Fruit fly (Drosophila melanogaster) whole organism, embryonic: Measurements from ENCODE around the gene CG33966.

Experiments used
- BEAF-32 ChIP-seq: fragments of 200-800 bp; sonication (Bioruptor generic); optimal IDR thresholded peaks from 3 replicates; lab custom pipeline; 2017; ENCODE audit warnings: missing biosample characterization, missing genetic modification characterization, mild to moderate bottlenecking, moderate library complexity, missing genetic modification reagents
- Bteb2 ChIP-seq: fragments of 200-800 bp; sonication (Bioruptor generic); optimal IDR thresholded peaks from 2 replicates; lab custom pipeline; 2016; ENCODE audit warnings: missing biosample characterization, missing genetic modification characterization
- CG10462 ChIP-seq: fragments of 200-800 bp; sonication (Bioruptor generic); optimal IDR thresholded peaks from 2 replicates; lab custom pipeline; 2016; ENCODE audit warnings: missing biosample characterization, missing genetic modification characterization
- CG11695 ChIP-seq: fragments of 200-800 bp; sonication (Bioruptor generic); IDR thresholded peaks from 3 replicates; pipeline ENCODE4 v1.3.6; 2022; ENCODE audit warnings: missing biosample characterization, missing genetic modification characterization
- CG12942 ChIP-seq: fragments of 200-800 bp; sonication (Bioruptor generic); optimal IDR thresholded peaks from 3 replicates; lab custom pipeline; 2016; ENCODE audit warnings: missing biosample characterization, missing genetic modification characterization
- CG14050 ChIP-seq: fragments of 200-800 bp; sonication (Bioruptor generic); IDR thresholded peaks from 3 replicates; pipeline ENCODE4 v1.3.6; 2022; ENCODE audit warnings: missing biosample characterization, missing genetic modification characterization
- CG14441 ChIP-seq: fragments of 200-800 bp; sonication (Bioruptor generic); IDR thresholded peaks from 2 replicates; pipeline ENCODE4 v1.3.6; 2022; ENCODE audit warnings: missing biosample characterization, missing genetic modification characterization
- CG15011 ChIP-seq: fragments of 200-800 bp; sonication (Bioruptor generic); optimal IDR thresholded peaks from 3 replicates; lab custom pipeline; 2018; ENCODE audit warnings: missing biosample characterization, mild to moderate bottlenecking, missing genetic modification characterization
- CG15269 ChIP-seq: fragments of 200-800 bp; sonication (Bioruptor generic); optimal IDR thresholded peaks from 2 replicates; lab custom pipeline; 2018; ENCODE audit warnings: missing biosample characterization, mild to moderate bottlenecking, missing genetic modification characterization, moderate library complexity
- CG1602 ChIP-seq: fragments of 200-800 bp; sonication (Bioruptor generic); optimal IDR thresholded peaks from 3 replicates; lab custom pipeline; 2016; ENCODE audit warnings: missing biosample characterization, missing genetic modification characterization
- CG16813 ChIP-seq: fragments of 200-800 bp; sonication (Bioruptor generic); IDR thresholded peaks from 3 replicates; pipeline ENCODE4 v1.3.6; 2022; ENCODE audit warnings: missing biosample characterization, missing genetic modification characterization; ENCODE audit not compliant: partially characterized antibody
- CG16863 ChIP-seq: fragments of 200-800 bp; sonication (Bioruptor generic); optimal IDR thresholded peaks from 3 replicates; lab custom pipeline; 2016; ENCODE audit warnings: missing biosample characterization, missing genetic modification characterization
- CG2678 ChIP-seq: fragments of 200-800 bp; sonication (Bioruptor generic); optimal IDR thresholded peaks from 3 replicates; lab custom pipeline; 2019; ENCODE audit warnings: missing biosample characterization, mild to moderate bottlenecking, missing genetic modification characterization, moderate library complexity
- CG34422 ChIP-seq: fragments of 200-800 bp; sonication (Bioruptor generic); IDR thresholded peaks from 3 replicates; pipeline ENCODE4 v1.3.6; 2022; ENCODE audit warnings: missing biosample characterization, missing genetic modification characterization
- CG6813 ChIP-seq: fragments of 200-800 bp; sonication (Bioruptor generic); optimal IDR thresholded peaks from 2 replicates; lab custom pipeline; 2017; ENCODE audit warnings: missing biosample characterization, missing genetic modification characterization, mild to moderate bottlenecking, moderate library complexity, missing genetic modification reagents
- CG8089 ChIP-seq: fragments of 200-800 bp; sonication (Bioruptor generic); optimal IDR thresholded peaks from 3 replicates; lab custom pipeline; 2016; ENCODE audit warnings: missing biosample characterization, missing genetic modification characterization
- CG9609 ChIP-seq: fragments of 200-800 bp; sonication (Bioruptor generic); optimal IDR thresholded peaks from 3 replicates; lab custom pipeline; 2016; ENCODE audit warnings: missing biosample characterization, missing genetic modification characterization
- Dll ChIP-seq: fragments of 200-800 bp; sonication (Bioruptor generic); IDR thresholded peaks from 4 replicates; pipeline ENCODE4 v1.3.6; 2022; ENCODE audit warnings: missing biosample characterization, missing genetic modification characterization; ENCODE audit not compliant: partially characterized antibody
- ERR ChIP-seq: fragments of 200-800 bp; sonication (Bioruptor generic); optimal IDR thresholded peaks from 2 replicates; lab custom pipeline; 2016; ENCODE audit warnings: missing biosample characterization, missing genetic modification characterization
- Hand ChIP-seq: fragments of 200-800 bp; sonication (Bioruptor generic); optimal IDR thresholded peaks from 2 replicates; lab custom pipeline; 2017; ENCODE audit warnings: mild to moderate bottlenecking, missing biosample characterization, missing genetic modification reagents, missing genetic modification characterization
- HmgZ ChIP-seq: fragments of 200-800 bp; sonication (Bioruptor generic); optimal IDR thresholded peaks from 2 replicates; lab custom pipeline; 2018; ENCODE audit warnings: missing biosample characterization, mild to moderate bottlenecking, missing genetic modification characterization
- Hmx ChIP-seq: fragments of 200-800 bp; sonication (Bioruptor generic); optimal IDR thresholded peaks from 2 replicates; lab custom pipeline; 2016; ENCODE audit warnings: missing biosample characterization, missing genetic modification characterization
- Kr ChIP-seq: fragments of 200-800 bp; sonication (Bioruptor generic); optimal IDR thresholded peaks from 2 replicates; lab custom pipeline; 2017; ENCODE audit warnings: missing biosample characterization, mild to moderate bottlenecking, missing genetic modification characterization
- Mrtf ChIP-seq: fragments of 200-800 bp; sonication (Bioruptor generic); IDR thresholded peaks from 3 replicates; pipeline ENCODE4 v1.3.6; 2022; ENCODE audit warnings: missing biosample characterization, missing genetic modification characterization
- NK7.1 ChIP-seq: fragments of 200-800 bp; sonication (Bioruptor generic); optimal IDR thresholded peaks from 3 replicates; lab custom pipeline; 2016; ENCODE audit warnings: missing biosample characterization, missing genetic modification characterization
- Rx ChIP-seq: fragments of 200-800 bp; sonication (Bioruptor generic); IDR thresholded peaks from 2 replicates; pipeline ENCODE4 v1.3.6; 2022; ENCODE audit warnings: missing biosample characterization, missing genetic modification characterization
- Scr ChIP-seq: fragments of 200-800 bp; sonication (Bioruptor generic); IDR thresholded peaks from 2 replicates; pipeline ENCODE4 v1.3.6; 2022; ENCODE audit warnings: missing biosample characterization, missing genetic modification characterization; ENCODE audit not compliant: partially characterized antibody
- Sin3A ChIP-seq: fragments of >200 bp; optimal IDR thresholded peaks from 2 replicates; lab custom pipeline; 2018
- ap ChIP-seq: fragments of 200-800 bp; sonication (Bioruptor generic); IDR thresholded peaks from 2 replicates; pipeline ENCODE4 v1.3.6; 2022; ENCODE audit warnings: missing biosample characterization, missing genetic modification characterization
- bsh ChIP-seq, 2 experiments: fragments of 200-800 bp; sonication (Bioruptor generic); optimal IDR thresholded peaks; 2 replicates each; lab custom pipeline; 2017 to 2018; ENCODE audit warnings: mild to moderate bottlenecking in 2 of 2, missing biosample characterization in 2 of 2, missing genetic modification characterization in 2 of 2, moderate library complexity in 1 of 2
- dmrt11E ChIP-seq: fragments of 200-800 bp; sonication (Bioruptor generic); optimal IDR thresholded peaks from 3 replicates; lab custom pipeline; 2018; ENCODE audit warnings: missing biosample characterization, mild to moderate bottlenecking, missing genetic modification characterization, moderate library complexity
- emc ChIP-seq: fragments of 200-800 bp; sonication (Bioruptor generic); optimal IDR thresholded peaks from 2 replicates; lab custom pipeline; 2016; ENCODE audit warnings: missing biosample characterization, missing genetic modification characterization
- esg ChIP-seq: fragments of 200-800 bp; sonication (Bioruptor generic); conservative IDR thresholded peaks from 2 replicates; pipeline ENCODE4 v1.3.6; 2022; ENCODE audit warnings: missing biosample characterization, missing genetic modification characterization
- gem ChIP-seq: fragments of 200-800 bp; sonication (Bioruptor generic); optimal IDR thresholded peaks from 2 replicates; lab custom pipeline; 2019; ENCODE audit warnings: missing biosample characterization, mild to moderate bottlenecking, missing genetic modification characterization, moderate library complexity
- grau ChIP-seq: fragments of 200-800 bp; optimal IDR thresholded peaks from 3 replicates; lab custom pipeline; 2019; ENCODE audit warnings: missing biosample characterization, mild to moderate bottlenecking, missing genetic modification characterization, moderate library complexity
- gro ChIP-seq: fragments of 200-800 bp; sonication (Bioruptor generic); optimal IDR thresholded peaks from 2 replicates; lab custom pipeline; 2016; ENCODE audit warnings: missing biosample characterization, missing genetic modification characterization
- inv ChIP-seq: fragments of 200-800 bp; sonication (Bioruptor generic); IDR thresholded peaks from 2 replicates; pipeline ENCODE4 v1.3.6; 2022; ENCODE audit warnings: missing biosample characterization, missing genetic modification characterization; ENCODE audit not compliant: partially characterized antibody
- jigr1 ChIP-seq: fragments of 200-800 bp; sonication (Bioruptor generic); IDR thresholded peaks from 3 replicates; pipeline ENCODE4 v1.3.6; 2022; ENCODE audit warnings: missing biosample characterization, missing genetic modification characterization
- jumu ChIP-seq: fragments of 200-800 bp; sonication (Bioruptor generic); optimal IDR thresholded peaks from 3 replicates; lab custom pipeline; 2016; ENCODE audit warnings: missing biosample characterization, missing genetic modification characterization
- klu ChIP-seq: fragments of 200-800 bp; sonication (Bioruptor generic); IDR thresholded peaks from 2 replicates; pipeline ENCODE4 v1.3.6; 2022; ENCODE audit warnings: missing biosample characterization, missing genetic modification characterization
- peb ChIP-seq: fragments of 200-800 bp; sonication (Bioruptor generic); IDR thresholded peaks from 2 replicates; pipeline ENCODE4 v1.3.6; 2022; ENCODE audit warnings: missing biosample characterization, missing genetic modification characterization
- prd ChIP-seq, 3 experiments: fragments of >200 bp in 2 of 3; fragments of 200-800 bp in 1 of 3; sonication (Bioruptor generic) in 1 of 3; optimal IDR thresholded peaks in 2 of 3; IDR thresholded peaks in 1 of 3; 2 replicates in 2 of 3; 3 replicates in 1 of 3; pipeline versions ENCODE4 v1.3.6 to Lab custom; 2017 to 2022; ENCODE audit warnings: missing biosample characterization in 1 of 3, missing genetic modification characterization in 1 of 3
- ranshi ChIP-seq: fragments of 200-800 bp; sonication (Bioruptor generic); IDR thresholded peaks from 2 replicates; pipeline ENCODE4 v1.3.6; 2022; ENCODE audit warnings: missing biosample characterization, missing genetic modification characterization
- repo ChIP-seq: fragments of 200-800 bp; sonication (Bioruptor generic); optimal IDR thresholded peaks from 2 replicates; lab custom pipeline; 2016; ENCODE audit warnings: missing biosample characterization, missing genetic modification characterization
- sob ChIP-seq: fragments of 200-800 bp; sonication (Bioruptor generic); IDR thresholded peaks from 2 replicates; pipeline ENCODE4 v1.3.6; 2022; ENCODE audit warnings: missing biosample characterization, missing genetic modification characterization
- sr ChIP-seq: fragments of 200-800 bp; sonication (Bioruptor generic); IDR thresholded peaks from 3 replicates; pipeline ENCODE4 v1.3.6; 2022; ENCODE audit warnings: missing biosample characterization, missing genetic modification characterization
- trh ChIP-seq: fragments of 200-800 bp; sonication (Bioruptor generic); optimal IDR thresholded peaks from 2 replicates; lab custom pipeline; 2016; ENCODE audit warnings: missing biosample characterization, missing genetic modification characterization
- twi ChIP-seq: fragments of 200-800 bp; optimal IDR thresholded peaks from 2 replicates; lab custom pipeline; 2019; ENCODE audit warnings: missing biosample characterization, mild to moderate bottlenecking, missing genetic modification characterization, moderate library complexity
- vnd ChIP-seq: fragments of 200-800 bp; sonication (Bioruptor generic); IDR thresholded peaks from 3 replicates; pipeline ENCODE4 v1.3.6; 2022; ENCODE audit warnings: missing biosample characterization, missing genetic modification characterization; ENCODE audit not compliant: partially characterized antibody
- yki ChIP-seq: fragments of >200 bp; optimal IDR thresholded peaks from 3 replicates; lab custom pipeline; 2018

The CG33966 gene

dm6 chr3L:1247627-1248295 lies 13.8 kb downstream of the CG33966 start, which contains the start of the genes Psf1 and Sac1 (continued):
- TF ChIP-seq inv (GFP tag; lab: Robert Waterston, UW) (peak; percentile 85), ranshi (GFP tag; lab: Robert Waterston, UW) (no peak), Hmx (GFP tag; lab: Kevin White, UChicago) (no peak), CG6813 (GFP tag; lab: Kevin White, UChicago) (no peak), CG15011 (GFP tag; lab: Kevin White, UChicago) (no peak), esg (GFP tag; lab: Robert Waterston, UW) (peak; percentile 28; the same call in 1 of the 2 replicates), jumu (GFP tag; lab: Kevin White, UChicago) (peak; percentile 57), CG15269 (tag; lab: Kevin White, UChicago) (no peak), yki (lab: Kevin White, UChicago) (no peak), gro (GFP tag; lab: Kevin White, UChicago) (no peak), Hand (GFP tag; lab: Kevin White, UChicago) (no peak), CG2678 (tag; lab: Kevin White, UChicago) (peak; percentile 48), prd (optimal IDR thresholded peaks at IDR 0.05; lab: Kevin White, UChicago) (no peak), prd (GFP tag; IDR thresholded peaks at IDR 0.05; lab: Robert Waterston, UW) (peak; percentile 71), CG1602 (GFP tag; lab: Kevin White, UChicago) (no peak), CG14050 (no peak), CG9609 (GFP tag; lab: Kevin White, UChicago) (peak; percentile 36), jigr1 (no peak), twi (tag; lab: Kevin White, UChicago) (no peak), sob (GFP tag; lab: Robert Waterston, UW) (no peak; the same call in 1 of the 2 replicates), Rx (no peak), repo (GFP tag; lab: Kevin White, UChicago) (peak; percentile 27), BEAF-32 (GFP tag; lab: Kevin White, UChicago) (peak; percentile 97), CG16863 (GFP tag; lab: Kevin White, UChicago) (peak; percentile 93), NK7.1 (GFP tag; lab: Kevin White, UChicago) (no peak), sr (GFP tag; lab: Robert Waterston, UW) (no peak), Dll (GFP tag; lab: Robert Waterston, UW) (peak; percentile 95), HmgZ (tag; lab: Kevin White, UChicago) (peak; percentile 45), CG11695 (no peak), Scr (GFP tag; lab: Robert Waterston, UW) (peak; percentile 95), CG16813 (GFP tag; lab: Robert Waterston, UW) (peak; percentile 91), trh (GFP tag; lab: Kevin White, UChicago) (no peak), dmrt11E (tag; lab: Kevin White, UChicago) (peak; percentile 40), emc (no peak), CG8089 (GFP tag; lab: Kevin White, UChicago) (peak; percentile 38), CG34422 (peak; percentile 58; the same call in 1 of the 3 replicates), ERR (no peak), CG12942 (GFP tag; lab: Kevin White, UChicago) (peak; percentile 8)

DNA sequence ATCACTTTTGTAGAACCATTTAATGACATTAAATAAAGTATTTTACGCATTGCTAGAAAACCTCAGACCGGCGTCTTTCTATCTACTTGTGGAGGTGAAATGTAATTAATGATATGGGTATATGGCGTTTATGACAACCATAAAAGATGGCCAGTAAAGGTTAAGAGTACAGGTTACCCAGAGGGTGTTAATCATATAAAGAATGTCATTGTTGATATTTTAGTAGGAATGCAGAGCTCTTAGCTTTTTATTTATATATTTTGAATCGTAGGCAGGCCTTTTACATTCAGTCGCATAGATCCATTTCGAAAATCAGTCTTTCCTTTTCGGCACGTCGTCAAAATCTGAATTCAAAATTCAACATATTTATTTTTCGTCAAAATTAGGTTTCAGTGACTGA lies 16.5 kb downstream of the CG33966 start, which contains the start of gene Bfc:
Gene Bfc (plus strand): TSS at position 301 of the 400 bp plus-strand sequence.
- TF ChIP-seq grau (tag; lab: Kevin White, UChicago) (no peak), CG34422 (no peak), Mrtf (GFP tag; lab: Robert Waterston, UW) (no peak), gem (tag; lab: Kevin White, UChicago) (no peak), CG14441 (no peak), sr (GFP tag; lab: Robert Waterston, UW) (no peak), ranshi (GFP tag; lab: Robert Waterston, UW) (no peak), peb (GFP tag; lab: Robert Waterston, UW) (no peak), vnd (no peak), Kr (no peak), Sin3A (lab: Kevin White, UChicago) (no peak), Bteb2 (GFP tag; lab: Kevin White, UChicago) (no peak), CG10462 (no peak), klu (GFP tag; lab: Robert Waterston, UW) (no peak), ap (no peak), bsh (GFP tag; optimal IDR thresholded peaks at IDR 0.05; lab: Kevin White, UChicago) (no peak), gro (GFP tag; lab: Kevin White, UChicago) (no peak)
